Worm (Caenorhabditis elegans) whole organism, early embryonic: ENCODE results near the gene idpa-2.

Source experiments
- B0310.2 ChIP-seq: sonication (generic microtip); optimal IDR thresholded peaks from 2 replicates; lab custom pipeline; 2016; ENCODE audit warnings: mild to moderate bottlenecking, missing genetic modification characterization, missing compliant biosample characterization
- ama-1 ChIP-seq: fragments of 150-350 bp; optimal IDR thresholded peaks from 2 replicates; lab custom pipeline; 2014
- ceh-13 ChIP-seq: fragments of 200-800 bp; sonication (Bioruptor generic); optimal IDR thresholded peaks from 2 replicates; lab custom pipeline; 2018; ENCODE audit warnings: mild to moderate bottlenecking, missing genetic modification characterization, missing compliant biosample characterization
- ceh-36 ChIP-seq: sonication (generic microtip); optimal IDR thresholded peaks from 2 replicates; lab custom pipeline; 2016; ENCODE audit warnings: missing genetic modification characterization, inconsistent platforms, missing compliant biosample characterization
- ets-7 ChIP-seq: sonication (generic microtip); optimal IDR thresholded peaks from 2 replicates; lab custom pipeline; 2016; ENCODE audit warnings: missing genotype, missing genetic modification characterization, missing compliant biosample characterization
- flt-1 ChIP-seq: fragments of 200-800 bp; sonication (Bioruptor generic); IDR thresholded peaks from 2 replicates; pipeline ENCODE4 v1.3.6; 2022; ENCODE audit warnings: missing genetic modification characterization, missing compliant biosample characterization
- hmg-4 ChIP-seq: fragments of 200-800 bp; sonication (Bioruptor generic); optimal IDR thresholded peaks from 2 replicates; lab custom pipeline; 2018; ENCODE audit warnings: mild to moderate bottlenecking, missing genetic modification characterization, missing compliant biosample characterization
- hnd-1 ChIP-seq: sonication (generic microtip); optimal IDR thresholded peaks from 2 replicates; lab custom pipeline; 2016; ENCODE audit warnings: missing genetic modification characterization, missing compliant biosample characterization
- pes-1 ChIP-seq: fragments of 200-800 bp; sonication (Bioruptor generic); IDR thresholded peaks from 2 replicates; pipeline ENCODE4 v1.3.6; 2022; ENCODE audit warnings: missing genetic modification reagents, missing genetic modification characterization, missing compliant biosample characterization
- scrt-1 ChIP-seq: fragments of 200-800 bp; sonication (Bioruptor generic); IDR thresholded peaks from 2 replicates; pipeline ENCODE4 v1.3.6; 2022; ENCODE audit warnings: missing genetic modification characterization, missing compliant biosample characterization
- sea-1 ChIP-seq: fragments of 200-800 bp; sonication (Bioruptor generic); conservative IDR thresholded peaks from 2 replicates; pipeline ENCODE4 v1.3.6; 2022; ENCODE audit warnings: missing genetic modification characterization, missing compliant biosample characterization
- tbx-11 ChIP-seq: fragments of 200-800 bp; sonication (Bioruptor generic); IDR thresholded peaks from 2 replicates; pipeline ENCODE4 v1.3.6; 2022; ENCODE audit warnings: missing genetic modification characterization, missing compliant biosample characterization
- tbx-37 ChIP-seq: fragments of 200-800 bp; sonication (Bioruptor generic); conservative IDR thresholded peaks from 2 replicates; pipeline ENCODE4 v1.3.6; 2022; ENCODE audit warnings: missing genetic modification reagents, missing genetic modification characterization, missing compliant biosample characterization
- tra-4 ChIP-seq: sonication (generic microtip); optimal IDR thresholded peaks from 2 replicates; lab custom pipeline; 2017; ENCODE audit warnings: missing genetic modification characterization, missing compliant biosample characterization

- TF ChIP-seq tbx-37 (GFP tag; lab: Robert Waterston, UW) (no peak), sea-1 (no peak), pes-1 (GFP tag; lab: Robert Waterston, UW) (no peak), tra-4 (no peak), ceh-13 (no peak), B0310.2 (no peak), scrt-1 (no peak), ama-1 (lab: Kevin White, UChicago) (no peak), hmg-4 (GFP tag; lab: Kevin White, UChicago) (no peak), ceh-36 (no peak), hnd-1 (no peak), ets-7 (tag; lab: Kevin White, UChicago) (no peak), flt-1 (no peak), tbx-11 (GFP tag; lab: Robert Waterston, UW) (no peak)
Measured at ce11 chrII:8763367-8763766, 29.2 kb downstream of the idpa-2 start.
